Worm (Caenorhabditis elegans) whole organism, L3 larva: ENCODE results near the gene Y57G11C.42.

Experiments used
- ceh-82 ChIP-seq: fragments of 150-350 bp; optimal IDR thresholded peaks from 2 replicates; lab custom pipeline; 2014; ENCODE audit warnings: missing biosample characterization, missing genetic modification characterization
- nhr-23 ChIP-seq: fragments of 150-350 bp; optimal IDR thresholded peaks from 2 replicates; lab custom pipeline; 2014; ENCODE audit warnings: missing biosample characterization, missing genetic modification reagents, missing genetic modification characterization
- nhr-237 ChIP-seq: fragments of 150-350 bp; optimal IDR thresholded peaks from 2 replicates; lab custom pipeline; 2014; ENCODE audit warnings: missing biosample characterization, missing genetic modification characterization
- nhr-25 ChIP-seq: sonication (generic microtip); optimal IDR thresholded peaks from 2 replicates; lab custom pipeline; 2017; ENCODE audit warnings: missing biosample characterization, missing genetic modification characterization
- nhr-28 ChIP-seq: fragments of 150-350 bp; optimal IDR thresholded peaks from 2 replicates; lab custom pipeline; 2014; ENCODE audit warnings: missing biosample characterization, missing genetic modification characterization
- pha-4 ChIP-seq: fragments of 150-350 bp; optimal IDR thresholded peaks from 2 replicates; lab custom pipeline; 2014; ENCODE audit warnings: missing biosample characterization, missing genetic modification reagents, missing genetic modification characterization
- sea-2 ChIP-seq: fragments of 150-350 bp; sonication (generic microtip); optimal IDR thresholded peaks from 4 replicates; lab custom pipeline; 2014; ENCODE audit warnings: missing biosample characterization, missing genetic modification reagents, missing genetic modification characterization
- snpc-4 ChIP-seq: fragments of 150-350 bp; optimal IDR thresholded peaks from 2 replicates; lab custom pipeline; 2014; ENCODE audit warnings: missing biosample characterization, missing genetic modification characterization
- ztf-11 ChIP-seq: fragments of 150-350 bp; optimal IDR thresholded peaks from 2 replicates; lab custom pipeline; 2014; ENCODE audit warnings: missing biosample characterization, missing genetic modification characterization

DNA sequence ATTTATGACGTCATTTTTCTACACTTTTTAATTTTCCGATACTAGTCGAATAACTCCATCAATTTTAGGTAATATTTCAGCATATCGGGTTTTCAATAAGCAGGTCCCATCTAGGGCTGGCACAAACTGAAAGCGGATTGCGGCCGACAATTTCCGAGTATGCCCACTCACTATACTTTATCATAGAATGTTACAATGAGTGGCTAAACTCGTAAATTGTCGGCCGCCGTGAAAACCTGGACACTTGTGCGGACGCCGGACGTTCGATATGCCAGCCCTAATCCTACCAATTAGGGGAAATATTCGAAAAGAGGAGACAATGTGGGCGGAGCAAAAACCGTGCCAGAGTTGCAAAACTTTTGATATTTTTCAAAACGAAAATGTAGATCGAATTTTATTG is 31.3 kb downstream of the Y57G11C.42 start:
- no peak for TF ChIP-seq nhr-28 (tag; lab: Kevin White, UChicago)
- TF ChIP-seq nhr-23 (tag; lab: Kevin White, UChicago) = no peak
- TF ChIP-seq nhr-25 (tag; lab: Kevin White, UChicago) = no peak
- TF ChIP-seq ceh-82 = no peak
- TF ChIP-seq snpc-4 (tag; lab: Kevin White, UChicago) = no peak
- no peak for TF ChIP-seq nhr-237
- no peak for TF ChIP-seq pha-4 (tag; lab: Kevin White, UChicago)
- no peak for TF ChIP-seq sea-2 (GFP tag; lab: Kevin White, UChicago)
- no peak for TF ChIP-seq ztf-11 (tag; lab: Kevin White, UChicago)
